Fruit fly (Drosophila melanogaster) whole organism, embryonic: ENCODE measurements around the gene CG15403.
A peak's percentile ranks its signal among the peaks of the same experiment; 100 is the strongest.

Experiments
- B-H2 ChIP-seq: fragments of 200-800 bp; sonication (Bioruptor generic); optimal IDR thresholded peaks from 2 replicates; lab custom pipeline; 2018; ENCODE audit warnings: missing biosample characterization, mild to moderate bottlenecking, missing genetic modification characterization
- CG11093 ChIP-seq: fragments of 200-800 bp; sonication (Bioruptor generic); IDR thresholded peaks from 3 replicates; pipeline ENCODE4 v1.3.6; 2022; ENCODE audit warnings: missing biosample characterization, missing genetic modification characterization
- CG11504 ChIP-seq: fragments of 200-800 bp; sonication (Bioruptor generic); optimal IDR thresholded peaks from 3 replicates; lab custom pipeline; 2019; ENCODE audit warnings: missing biosample characterization, mild to moderate bottlenecking, missing genetic modification characterization, moderate library complexity
- CG12236 ChIP-seq: fragments of 200-800 bp; sonication (Bioruptor generic); optimal IDR thresholded peaks from 2 replicates; lab custom pipeline; 2016; ENCODE audit warnings: missing biosample characterization, missing genetic modification characterization
- CG17361 ChIP-seq: fragments of 200-800 bp; sonication (Bioruptor generic); IDR thresholded peaks from 3 replicates; pipeline ENCODE4 v1.3.6; 2022; ENCODE audit warnings: missing biosample characterization, missing genetic modification characterization
- CG17829 ChIP-seq: fragments of 200-800 bp; optimal IDR thresholded peaks from 2 replicates; lab custom pipeline; 2019; ENCODE audit warnings: missing biosample characterization, mild to moderate bottlenecking, missing genetic modification characterization, moderate library complexity
- CG31365 ChIP-seq: fragments of 200-800 bp; sonication (Bioruptor generic); optimal IDR thresholded peaks from 2 replicates; lab custom pipeline; 2018; ENCODE audit warnings: missing biosample characterization, mild to moderate bottlenecking, missing genetic modification characterization
- CG3847 ChIP-seq: fragments of 200-800 bp; sonication (Bioruptor generic); IDR thresholded peaks from 2 replicates; pipeline ENCODE4 v1.3.6; 2022; ENCODE audit warnings: missing biosample characterization, missing genetic modification characterization
- CG42726 ChIP-seq: fragments of 200-800 bp; sonication (Bioruptor generic); IDR thresholded peaks from 2 replicates; pipeline ENCODE4 v1.3.6; 2022; ENCODE audit warnings: missing biosample characterization, missing genetic modification characterization; ENCODE audit not compliant: partially characterized antibody
- CG4424 ChIP-seq: fragments of 200-800 bp; sonication (Bioruptor generic); optimal IDR thresholded peaks from 3 replicates; lab custom pipeline; 2016; ENCODE audit warnings: missing biosample characterization, missing genetic modification characterization
- CG7271 ChIP-seq: fragments of 200-800 bp; sonication (Bioruptor generic); optimal IDR thresholded peaks from 2 replicates; lab custom pipeline; 2018; ENCODE audit warnings: missing biosample characterization, mild to moderate bottlenecking, missing genetic modification characterization, moderate library complexity
- CG8478 ChIP-seq: fragments of >200 bp; optimal IDR thresholded peaks from 2 replicates; lab custom pipeline; 2018
- CG9727 ChIP-seq: fragments of 200-800 bp; sonication (Bioruptor generic); optimal IDR thresholded peaks from 3 replicates; lab custom pipeline; 2017; ENCODE audit warnings: missing biosample characterization, mild to moderate bottlenecking, missing genetic modification characterization
- D19B ChIP-seq: fragments of 200-800 bp; sonication (Bioruptor generic); optimal IDR thresholded peaks from 2 replicates; lab custom pipeline; 2017; ENCODE audit warnings: missing biosample characterization, mild to moderate bottlenecking, missing genetic modification characterization
- Dfd ChIP-seq, 2 experiments: fragments of >200 bp; optimal IDR thresholded peaks; 2 replicates each; lab custom pipeline; 2017; ENCODE audit warnings: missing biosample characterization in 2 of 2, missing genetic modification characterization in 2 of 2
- Dll ChIP-seq: fragments of 200-800 bp; sonication (Bioruptor generic); IDR thresholded peaks from 4 replicates; pipeline ENCODE4 v1.3.6; 2022; ENCODE audit warnings: missing biosample characterization, missing genetic modification characterization; ENCODE audit not compliant: partially characterized antibody
- Drgx ChIP-seq: fragments of 200-800 bp; sonication (Bioruptor generic); IDR thresholded peaks from 2 replicates; pipeline ENCODE4 v1.3.6; 2022; ENCODE audit warnings: missing biosample characterization, missing genetic modification characterization
- E2f1 ChIP-seq: fragments of 200-800 bp; sonication (Bioruptor generic); IDR thresholded peaks from 2 replicates; pipeline ENCODE4 v1.3.6; 2022; ENCODE audit warnings: missing biosample characterization, missing genetic modification characterization
- ERR ChIP-seq: fragments of 200-800 bp; sonication (Bioruptor generic); optimal IDR thresholded peaks from 2 replicates; lab custom pipeline; 2016; ENCODE audit warnings: missing biosample characterization, missing genetic modification characterization
- H2.0 ChIP-seq: fragments of 200-800 bp; sonication (Bioruptor generic); IDR thresholded peaks from 2 replicates; pipeline ENCODE4 v1.3.6; 2022; ENCODE audit warnings: missing biosample characterization, missing genetic modification characterization
- HLH3B ChIP-seq: fragments of 200-800 bp; sonication (Bioruptor generic); IDR thresholded peaks from 2 replicates; pipeline ENCODE4 v1.3.6; 2022; ENCODE audit warnings: missing biosample characterization, missing genetic modification characterization
- HLHmδ ChIP-seq: fragments of 200-800 bp; sonication (Bioruptor generic); optimal IDR thresholded peaks from 2 replicates; lab custom pipeline; 2018; ENCODE audit warnings: missing biosample characterization, mild to moderate bottlenecking, missing genetic modification characterization, moderate library complexity
- Max ChIP-seq: fragments of 200-800 bp; sonication (Bioruptor generic); optimal IDR thresholded peaks from 2 replicates; lab custom pipeline; 2016; ENCODE audit warnings: missing biosample characterization, mild to moderate bottlenecking, missing genetic modification characterization
- Med ChIP-seq: fragments of 200-800 bp; sonication (Bioruptor generic); peaks from one replicate; lab custom pipeline; 2016; ENCODE audit warnings: missing biosample characterization, missing genetic modification characterization, mild to moderate bottlenecking, inconsistent platforms, moderate library complexity
- Myb ChIP-seq: fragments of 200-800 bp; sonication (Bioruptor generic); optimal IDR thresholded peaks from 2 replicates; lab custom pipeline; 2016; ENCODE audit warnings: missing biosample characterization, missing genetic modification characterization
- PHDP ChIP-seq: fragments of 200-800 bp; sonication (Bioruptor generic); optimal IDR thresholded peaks from 3 replicates; lab custom pipeline; 2018; ENCODE audit warnings: missing biosample characterization, mild to moderate bottlenecking, missing genetic modification characterization, moderate library complexity
- Trl ChIP-seq, 3 experiments: fragments of >200 bp in 2 of 3; fragments of 200-800 bp in 1 of 3; sonication (Bioruptor generic) in 1 of 3; optimal IDR thresholded peaks; 2 replicates in 1 of 3; 3 replicates in 2 of 3; lab custom pipeline; 2016 to 2017; ENCODE audit warnings: missing biosample characterization in 1 of 3, missing genetic modification characterization in 1 of 3
- ac ChIP-seq: fragments of 200-800 bp; sonication (Bioruptor generic); optimal IDR thresholded peaks from 3 replicates; lab custom pipeline; 2017; ENCODE audit warnings: missing biosample characterization, mild to moderate bottlenecking, missing genetic modification characterization
- bbx ChIP-seq: fragments of 200-800 bp; sonication (Bioruptor generic); IDR thresholded peaks from 2 replicates; pipeline ENCODE4 v1.3.6; 2022; ENCODE audit warnings: missing biosample characterization, missing genetic modification characterization; ENCODE audit not compliant: partially characterized antibody
- bigmax ChIP-seq: fragments of 200-800 bp; sonication (Bioruptor generic); optimal IDR thresholded peaks from 2 replicates; lab custom pipeline; 2018; ENCODE audit warnings: missing biosample characterization, mild to moderate bottlenecking, missing genetic modification characterization
- crp ChIP-seq, 2 experiments: fragments of 200-800 bp; sonication (Bioruptor generic); optimal IDR thresholded peaks; 2 replicates in 1 of 2; 3 replicates in 1 of 2; lab custom pipeline; 2017; ENCODE audit warnings: missing biosample characterization in 2 of 2, missing genetic modification characterization in 2 of 2, mild to moderate bottlenecking in 1 of 2, moderate library complexity in 1 of 2
- danr ChIP-seq: fragments of 200-800 bp; sonication (Bioruptor generic); IDR thresholded peaks from 2 replicates; pipeline ENCODE4 v1.3.6; 2022; ENCODE audit warnings: missing biosample characterization, missing genetic modification characterization
- eyg ChIP-seq: fragments of 200-800 bp; sonication (Bioruptor generic); optimal IDR thresholded peaks from 3 replicates; lab custom pipeline; 2016; ENCODE audit warnings: missing biosample characterization, missing genetic modification characterization
- fu2 ChIP-seq: fragments of 200-800 bp; sonication (Bioruptor generic); optimal IDR thresholded peaks from 2 replicates; lab custom pipeline; 2016; ENCODE audit warnings: missing biosample characterization, missing genetic modification characterization
- grn ChIP-seq: fragments of 200-800 bp; sonication (Bioruptor generic); optimal IDR thresholded peaks from 3 replicates; lab custom pipeline; 2017; ENCODE audit warnings: missing biosample characterization, missing genetic modification characterization
- gro ChIP-seq: fragments of 200-800 bp; sonication (Bioruptor generic); optimal IDR thresholded peaks from 2 replicates; lab custom pipeline; 2016; ENCODE audit warnings: missing biosample characterization, missing genetic modification characterization
- gsb-n ChIP-seq: fragments of 200-800 bp; sonication (Bioruptor generic); optimal IDR thresholded peaks from 3 replicates; lab custom pipeline; 2018; ENCODE audit warnings: missing biosample characterization, mild to moderate bottlenecking, missing genetic modification characterization
- hbn ChIP-seq: fragments of 200-800 bp; sonication (Bioruptor generic); IDR thresholded peaks from 2 replicates; pipeline ENCODE4 v1.3.6; 2022; ENCODE audit warnings: missing biosample characterization, missing genetic modification characterization; ENCODE audit not compliant: partially characterized antibody
- kah ChIP-seq: fragments of 200-800 bp; sonication (Bioruptor generic); optimal IDR thresholded peaks from 2 replicates; lab custom pipeline; 2018; ENCODE audit warnings: missing biosample characterization, mild to moderate bottlenecking, missing genetic modification characterization
- luna ChIP-seq: fragments of 200-800 bp; sonication (Bioruptor generic); optimal IDR thresholded peaks from 2 replicates; lab custom pipeline; 2016; ENCODE audit warnings: missing biosample characterization, missing genetic modification characterization
- maf-S ChIP-seq: fragments of 200-800 bp; sonication (Bioruptor generic); optimal IDR thresholded peaks from 2 replicates; lab custom pipeline; 2016; ENCODE audit warnings: missing biosample characterization, missing genetic modification characterization
- mld ChIP-seq: fragments of 200-800 bp; sonication (Bioruptor generic); IDR thresholded peaks from 3 replicates; pipeline ENCODE4 v1.3.6; 2022; ENCODE audit warnings: missing biosample characterization, missing genetic modification characterization; ENCODE audit not compliant: partially characterized antibody
- oc ChIP-seq: fragments of 200-800 bp; sonication (Bioruptor generic); optimal IDR thresholded peaks from 2 replicates; lab custom pipeline; 2018; ENCODE audit warnings: missing biosample characterization, mild to moderate bottlenecking, missing genetic modification characterization, moderate library complexity
- ranshi ChIP-seq: fragments of 200-800 bp; sonication (Bioruptor generic); IDR thresholded peaks from 2 replicates; pipeline ENCODE4 v1.3.6; 2022; ENCODE audit warnings: missing biosample characterization, missing genetic modification characterization
- run ChIP-seq: fragments of 200-800 bp; sonication (Bioruptor generic); optimal IDR thresholded peaks from 3 replicates; lab custom pipeline; 2018; ENCODE audit warnings: missing biosample characterization, mild to moderate bottlenecking, missing genetic modification characterization
- sd ChIP-seq: fragments of 200-800 bp; sonication (Bioruptor generic); optimal IDR thresholded peaks from 3 replicates; lab custom pipeline; 2018; ENCODE audit warnings: missing biosample characterization, mild to moderate bottlenecking, missing genetic modification characterization, moderate library complexity
- sens ChIP-seq: fragments of 200-800 bp; sonication (Bioruptor generic); peaks from one replicate; lab custom pipeline; 2016; ENCODE audit warnings: missing biosample characterization, missing genetic modification characterization
- sima ChIP-seq: fragments of 200-800 bp; sonication (Bioruptor generic); optimal IDR thresholded peaks from 2 replicates; lab custom pipeline; 2016; ENCODE audit warnings: missing biosample characterization, missing genetic modification characterization
- tgo ChIP-seq: fragments of 200-800 bp; sonication (Bioruptor generic); IDR thresholded peaks from 3 replicates; pipeline ENCODE4 v1.3.6; 2022; ENCODE audit warnings: missing biosample characterization, missing genetic modification characterization
- vvl ChIP-seq: fragments of 200-800 bp; sonication (Bioruptor generic); IDR thresholded peaks from 2 replicates; pipeline ENCODE4 v1.3.6; 2022; ENCODE audit warnings: missing biosample characterization, missing genetic modification characterization

CG15403 gene

DNA sequence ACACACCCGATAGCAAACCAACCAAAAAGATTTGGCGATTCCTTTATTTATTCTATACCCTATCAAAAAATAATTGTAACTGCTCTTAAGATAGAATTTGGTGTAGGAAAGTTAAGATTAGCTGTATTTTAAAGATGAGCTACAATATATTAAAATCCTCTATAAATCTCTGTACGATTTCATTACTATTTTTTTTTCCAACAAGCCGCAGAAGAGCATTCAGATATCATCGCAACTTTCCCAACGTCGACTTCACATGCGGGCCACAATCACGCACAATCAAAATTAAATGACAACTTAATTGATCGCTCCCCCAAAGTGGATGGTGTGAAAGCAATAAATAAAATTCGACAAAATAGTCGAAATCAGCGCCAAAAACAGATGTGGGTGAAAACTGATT, 35.9 kb upstream of the CG15403 start (continued):
- TF ChIP-seq CG8478 (lab: Kevin White, UChicago) (no peak), vvl (GFP tag; lab: Robert Waterston, UW) (peak; percentile 64; the same call in 1 of the 2 replicates), mld (no peak), ac (GFP tag; lab: Kevin White, UChicago) (no peak), hbn (GFP tag; lab: Robert Waterston, UW) (no peak), crp (GFP tag; optimal IDR thresholded peaks at IDR 0.05; lab: Kevin White, UChicago) (no peak), danr (GFP tag; lab: Robert Waterston, UW) (no peak), luna (GFP tag; lab: Kevin White, UChicago) (no peak), Max (GFP tag; lab: Kevin White, UChicago) (no peak), Myb (GFP tag; lab: Kevin White, UChicago) (peak; percentile 3), Dll (GFP tag; lab: Robert Waterston, UW) (no peak), H2.0 (GFP tag; lab: Robert Waterston, UW) (no peak), fu2 (GFP tag; lab: Kevin White, UChicago) (no peak), B-H2 (GFP tag; lab: Kevin White, UChicago) (no peak), sens (peak; percentile 76), Med (peak; percentile 78), bigmax (GFP tag; lab: Kevin White, UChicago) (no peak), tgo (GFP tag; lab: Robert Waterston, UW) (peak; percentile 30; the same call in 2 of the 3 replicates), ranshi (GFP tag; lab: Robert Waterston, UW) (peak; percentile 10; the same call in 1 of the 2 replicates), bbx (GFP tag; lab: Robert Waterston, UW) (no peak), gro (GFP tag; lab: Kevin White, UChicago) (peak; percentile 50), HLH3B (GFP tag; lab: Robert Waterston, UW) (peak; percentile 42; the same call in 1 of the 2 replicates), D19B (GFP tag; lab: Kevin White, UChicago) (no peak), CG17361 (0 out of 3 replicates have a peak, but pooled peaks have one; percentile 23), Drgx (GFP tag; lab: Robert Waterston, UW) (0 out of 2 replicates have a peak, but pooled peaks have one; percentile 19), HLHmδ (no peak), PHDP (tag; lab: Kevin White, UChicago) (peak; percentile 55), CG12236 (GFP tag; lab: Kevin White, UChicago) (no peak), CG3847 (no peak), CG17829 (tag; lab: Kevin White, UChicago) (no peak), CG11093 (GFP tag; lab: Robert Waterston, UW) (no peak), run (tag; lab: Kevin White, UChicago) (no peak), gsb-n (tag; lab: Kevin White, UChicago) (no peak), maf-S (GFP tag; lab: Kevin White, UChicago) (no peak), E2f1 (GFP tag; lab: Robert Waterston, UW) (peak; percentile 52), eyg (no peak), CG7271 (no peak), sima (GFP tag; lab: Kevin White, UChicago) (no peak), CG4424 (GFP tag; lab: Kevin White, UChicago) (no peak)

DNA sequence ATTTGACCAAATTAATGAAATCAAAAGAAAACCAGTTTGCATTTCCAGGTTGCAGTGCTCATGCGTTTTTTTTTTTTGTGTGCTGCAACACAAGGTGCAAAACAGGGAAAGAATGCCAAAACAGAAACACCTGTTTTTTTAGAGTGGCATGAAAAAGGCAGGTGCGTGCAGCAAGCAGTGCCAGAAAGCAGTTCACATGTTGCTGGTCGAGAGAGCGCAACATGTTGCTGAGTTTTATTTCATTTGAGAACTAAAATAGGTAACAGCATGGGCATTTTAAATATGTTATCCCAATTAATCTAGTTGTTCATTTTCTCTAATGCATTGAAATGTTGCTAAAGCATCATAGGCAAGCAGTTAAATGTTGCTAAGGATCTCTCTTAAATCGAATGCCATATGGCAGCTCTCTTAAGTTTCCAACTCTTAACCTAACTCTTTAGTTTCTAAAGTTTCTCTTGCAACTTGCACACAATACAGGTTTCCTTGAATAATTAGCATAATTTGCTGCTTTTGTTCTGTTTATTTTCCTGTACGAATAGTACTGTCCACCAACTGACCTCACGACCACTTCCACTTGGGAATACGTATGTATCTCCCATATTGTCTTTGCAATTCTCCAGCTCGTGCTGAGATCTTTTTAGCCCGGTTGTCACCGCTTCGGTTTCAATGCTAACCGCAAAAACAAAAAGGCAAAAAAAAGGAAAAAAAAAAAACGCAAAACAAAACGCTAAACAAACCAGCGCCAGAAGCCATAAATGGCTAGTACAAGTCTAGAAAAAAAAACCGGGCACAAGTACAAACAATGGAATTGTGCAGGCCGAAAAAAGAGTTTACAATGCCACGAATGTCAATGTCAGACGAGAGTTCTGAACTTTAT, 33.3 kb upstream of the CG15403 start:
- TF ChIP-seq kah (GFP tag; lab: Kevin White, UChicago), result peak; percentile 42
- peak; percentile 19 for TF ChIP-seq grn (GFP tag; lab: Kevin White, UChicago)
- peak in 1 of 2 experiments; percentile 7 for TF ChIP-seq Dfd (GFP tag; optimal IDR thresholded peaks at IDR 0.05; lab: Kevin White, UChicago)
- TF ChIP-seq ERR, result no peak
- TF ChIP-seq CG11504 (tag; lab: Kevin White, UChicago), result peak; percentile 100
- TF ChIP-seq sd, result peak; percentile 12
- TF ChIP-seq oc, result no peak
- TF ChIP-seq CG9727 (GFP tag; lab: Kevin White, UChicago), result no peak
- TF ChIP-seq CG31365 (tag; lab: Kevin White, UChicago), result peak; percentile 97
- TF ChIP-seq Drgx (GFP tag; lab: Robert Waterston, UW), result no peak
- TF ChIP-seq CG42726 (GFP tag; lab: Robert Waterston, UW), result 0 out of 2 replicates have a peak, but pooled peaks have one; percentile 18
- TF ChIP-seq Trl (optimal IDR thresholded peaks at IDR 0.05; lab: Kevin White, UChicago), result peak; percentile 72 to 79
- TF ChIP-seq Trl (GFP tag; optimal IDR thresholded peaks at IDR 0.05; lab: Kevin White, UChicago), result no peak
